Fruit fly (Drosophila melanogaster) whole organism, embryonic: ENCODE measurements around the gene Ser.

Source experiments
- CG12299 ChIP-seq: fragments of 200-800 bp; sonication (Bioruptor generic); optimal IDR thresholded peaks from 2 replicates; lab custom pipeline; 2018; ENCODE audit warnings: missing biosample characterization, mild to moderate bottlenecking, missing genetic modification characterization
- CG14050 ChIP-seq: fragments of 200-800 bp; sonication (Bioruptor generic); IDR thresholded peaks from 3 replicates; pipeline ENCODE4 v1.3.6; 2022; ENCODE audit warnings: missing biosample characterization, missing genetic modification characterization
- CG6689 ChIP-seq: fragments of 200-800 bp; sonication (Bioruptor generic); IDR thresholded peaks from 2 replicates; pipeline ENCODE4 v1.3.6; 2022; ENCODE audit warnings: missing biosample characterization, missing genetic modification characterization
- Gsc ChIP-seq: fragments of 200-800 bp; sonication (Bioruptor generic); IDR thresholded peaks from 2 replicates; pipeline ENCODE4 v1.3.6; 2022; ENCODE audit warnings: missing biosample characterization, missing genetic modification characterization
- caup ChIP-seq: fragments of 200-800 bp; sonication (Bioruptor generic); optimal IDR thresholded peaks from 3 replicates; lab custom pipeline; 2017; ENCODE audit warnings: missing biosample characterization, mild to moderate bottlenecking, missing genetic modification characterization, moderate library complexity; ENCODE audit not compliant: severe bottlenecking
- ham ChIP-seq: fragments of 200-800 bp; sonication (Bioruptor generic); IDR thresholded peaks from 2 replicates; pipeline ENCODE4 v1.3.6; 2022; ENCODE audit warnings: missing biosample characterization, missing genetic modification characterization
- psq ChIP-seq: fragments of 200-800 bp; sonication (Bioruptor generic); optimal IDR thresholded peaks from 2 replicates; lab custom pipeline; 2017; ENCODE audit warnings: missing biosample characterization, missing genetic modification characterization

DNA sequence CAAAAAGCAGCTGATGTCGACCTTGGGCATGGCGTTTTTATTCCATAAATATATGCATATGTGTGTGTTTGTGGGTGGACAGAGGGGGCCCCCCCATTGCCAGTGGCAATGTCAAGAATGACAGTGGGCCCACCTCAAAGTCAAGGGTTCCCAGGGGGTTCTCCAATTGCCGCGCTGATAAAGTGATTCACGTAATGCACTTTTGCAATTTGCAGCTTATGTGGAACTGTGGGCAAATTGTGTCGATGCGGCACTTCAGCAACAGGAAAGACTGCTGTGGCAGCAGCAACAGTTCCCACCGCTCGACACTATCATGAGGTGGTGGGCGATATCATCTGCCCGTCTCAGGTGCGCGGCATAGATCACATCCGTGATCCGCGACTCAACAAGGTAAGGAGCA lies 40.1 kb downstream of the Ser start:
- no peak for TF ChIP-seq CG6689 (GFP tag; lab: Robert Waterston, UW)
- no peak for TF ChIP-seq psq
- TF ChIP-seq Gsc (GFP tag; lab: Robert Waterston, UW), result no peak
- TF ChIP-seq ham, result no peak
- TF ChIP-seq caup (GFP tag; lab: Kevin White, UChicago), result no peak
- TF ChIP-seq CG14050 (GFP tag; lab: Robert Waterston, UW), result no peak
- no peak for TF ChIP-seq CG12299 (tag; lab: Kevin White, UChicago)
